Worm (Caenorhabditis elegans): Measurements from ENCODE around the gene fbxa-158.

ce11 chrII:1625666-1626065, 4.6 kb upstream of the fbxa-158 start, which contains the start of gene C08E3.14:
- TF ChIP-seq dao-5 (tag; optimal IDR thresholded peaks at IDR 0.05) (no peak), W03F9.2 (tag; optimal IDR thresholded peaks at IDR 0.05) (no peak), him-1 (tag; optimal IDR thresholded peaks at IDR 0.05) (no peak)
